Fruit fly (Drosophila melanogaster): Measurements from ENCODE around the gene CG4440.

CG4440 gene

dm6 chr2L:16299466-16300311, 30.0 kb upstream of the CG4440 start, which contains the start of the genes heix and CG17328 (continued):
- TF ChIP-seq Doc3 (GFP tag; IDR thresholded peaks at IDR 0.05; ENCODE audit: partially characterized antibody) (no peak), CG9797 (GFP tag; optimal IDR thresholded peaks at IDR 0.05) (peak; percentile 75), fd64A (GFP tag; optimal IDR thresholded peaks at IDR 0.05) (no peak), ci (GFP tag; IDR thresholded peaks at IDR 0.05) (peak; percentile 80), CG10147 (GFP tag; optimal IDR thresholded peaks at IDR 0.05) (no peak), pzg (GFP tag; optimal IDR thresholded peaks at IDR 0.05) (peak; percentile 61), sug (tag; optimal IDR thresholded peaks at IDR 0.05) (peak; percentile 66), CG10267 (tag; optimal IDR thresholded peaks at IDR 0.05) (peak; percentile 73), kay (GFP tag; optimal IDR thresholded peaks at IDR 0.05) (peak; percentile 34), YL-1 (GFP tag; optimal IDR thresholded peaks at IDR 0.05) (peak; percentile 85), inv (GFP tag; IDR thresholded peaks at IDR 0.05; ENCODE audit: partially characterized antibody) (no peak), CG16815 (GFP tag; optimal IDR thresholded peaks at IDR 0.05) (peak; percentile 67), CG11456 (GFP tag; IDR thresholded peaks at IDR 0.05) (peak; percentile 65; the same call in 1 of the 3 replicates), ara (GFP tag; IDR thresholded peaks at IDR 0.05) (peak; percentile 48; the same call in 1 of the 2 replicates), hkb (optimal IDR thresholded peaks at IDR 0.05) (peak; percentile 4), hkb (GFP tag; IDR thresholded peaks at IDR 0.05) (peak; percentile 37; the same call in 1 of the 2 replicates), lmd (GFP tag; IDR thresholded peaks at IDR 0.05) (peak; percentile 78), CG6854 (GFP tag; optimal IDR thresholded peaks at IDR 0.05) (peak; percentile 26), Hr39 (optimal IDR thresholded peaks at IDR 0.05) (no peak), CG2889 (GFP tag; IDR thresholded peaks at IDR 0.05) (no peak), tx (GFP tag; optimal IDR thresholded peaks at IDR 0.05) (peak; percentile 22), dm (GFP tag; optimal IDR thresholded peaks at IDR 0.05) (peak; percentile 26), Nf-YC (tag; optimal IDR thresholded peaks at IDR 0.05) (no peak), bcd (GFP tag; optimal IDR thresholded peaks at IDR 0.05) (peak; percentile 74), Eip74EF (GFP tag; optimal IDR thresholded peaks at IDR 0.05) (no peak), CHES-1-like (GFP tag; optimal IDR thresholded peaks at IDR 0.05) (peak; percentile 49), zen (tag; optimal IDR thresholded peaks at IDR 0.05) (peak; percentile 54), Bteb2 (GFP tag; optimal IDR thresholded peaks at IDR 0.05) (peak; percentile 49), peb (GFP tag; IDR thresholded peaks at IDR 0.05) (0 out of 2 replicates have a peak, but pooled peaks have one; percentile 24), mam (GFP tag; optimal IDR thresholded peaks at IDR 0.05) (peak; percentile 87), dysf (GFP tag; IDR thresholded peaks at IDR 0.05) (peak; percentile 82), HmgZ (tag; optimal IDR thresholded peaks at IDR 0.05) (peak; percentile 30), Six4 (GFP tag; optimal IDR thresholded peaks at IDR 0.05) (peak; percentile 59), HLH3B (GFP tag; IDR thresholded peaks at IDR 0.05) (0 out of 2 replicates have a peak, but pooled peaks have one; percentile 69), bab2 (GFP tag; optimal IDR thresholded peaks at IDR 0.05) (peak; percentile 52), CG2199 (GFP tag; IDR thresholded peaks at IDR 0.05) (peak; percentile 55; the same call in 1 of the 3 replicates), hth (optimal IDR thresholded peaks at IDR 0.05) (no peak), CG7963 (GFP tag; IDR thresholded peaks at IDR 0.05; ENCODE audit: partially characterized antibody) (no peak), tio (GFP tag; optimal IDR thresholded peaks at IDR 0.05) (peak; percentile 80), CG1024 (GFP tag; IDR thresholded peaks at IDR 0.05) (peak; percentile 64; the same call in 1 of the 2 replicates), Oli (tag; optimal IDR thresholded peaks at IDR 0.05) (no peak), CG9609 (GFP tag; optimal IDR thresholded peaks at IDR 0.05) (peak; percentile 53), sisA (GFP tag; IDR thresholded peaks at IDR 0.05) (peak; percentile 80), ac (GFP tag; optimal IDR thresholded peaks at IDR 0.05) (no peak), Asciz (GFP tag; optimal IDR thresholded peaks at IDR 0.05) (no peak), Antp (GFP tag; optimal IDR thresholded peaks at IDR 0.05) (peak; percentile 55), E2f2 (GFP tag; IDR thresholded peaks at IDR 0.05) (peak; percentile 48), Dip2 (GFP tag; IDR thresholded peaks at IDR 0.05) (no peak), CG14710 (tag; optimal IDR thresholded peaks at IDR 0.05) (peak; percentile 94), Scr (GFP tag; IDR thresholded peaks at IDR 0.05; ENCODE audit: partially characterized antibody) (no peak)
